Fruit fly (Drosophila melanogaster): ENCODE results near the gene Or69a.
A peak's percentile ranks its signal among the peaks of the same experiment; 100 is the strongest.

The Or69a gene

dm6 chr3L:12915431-12915830, 52.1 kb downstream of the Or69a start:
- TF ChIP-seq HLH106 (tag; optimal IDR thresholded peaks at IDR 0.05) = peak; percentile 86
- TF ChIP-seq OdsH (GFP tag; optimal IDR thresholded peaks at IDR 0.05) = peak; percentile 47
- TF ChIP-seq Sp1 (GFP tag; optimal IDR thresholded peaks at IDR 0.05) = peak; percentile 86
- TF ChIP-seq dl (GFP tag; optimal IDR thresholded peaks at IDR 0.05; ENCODE audit: insufficient read depth in 1 of 2, partially characterized antibody in 2 of 2) = no peak
- peak; percentile 16 for TF ChIP-seq ey (GFP tag; optimal IDR thresholded peaks at IDR 0.05)
- TF ChIP-seq rgr (GFP tag; optimal IDR thresholded peaks at IDR 0.05) = peak; percentile 42
- TF ChIP-seq fru (GFP tag; optimal IDR thresholded peaks at IDR 0.05) = peak; percentile 55
- TF ChIP-seq sage (GFP tag; optimal IDR thresholded peaks at IDR 0.05) = no peak
- TF ChIP-seq foxo (GFP tag; optimal IDR thresholded peaks at IDR 0.05) = peak in 1 of 2 experiments; percentile 61
- peak; percentile 60 for TF ChIP-seq psq (GFP tag; optimal IDR thresholded peaks at IDR 0.05)
- TF ChIP-seq h (GFP tag; optimal IDR thresholded peaks at IDR 0.05) = peak; percentile 10
- peak; percentile 25 for TF ChIP-seq br (GFP tag; optimal IDR thresholded peaks at IDR 0.05)
- no peak for TF ChIP-seq pan (optimal IDR thresholded peaks at IDR 0.05)

Data from whole organism, wandering third instar larva.